Fruit fly (Drosophila melanogaster) whole organism, embryonic: ENCODE results near the gene Actbeta.
A peak's percentile ranks its signal among the peaks of the same experiment; 100 is the strongest.

ENCODE experiments used
- CG1024 ChIP-seq: fragments of 200-800 bp; sonication (Bioruptor generic); IDR thresholded peaks from 2 replicates; pipeline ENCODE4 v1.3.6; 2022; ENCODE audit warnings: missing biosample characterization, missing genetic modification characterization
- CG10543 ChIP-seq: fragments of 200-800 bp; sonication (Bioruptor generic); optimal IDR thresholded peaks from 3 replicates; lab custom pipeline; 2017; ENCODE audit warnings: missing biosample characterization, mild to moderate bottlenecking, missing genetic modification characterization, moderate library complexity
- CG11695 ChIP-seq: fragments of 200-800 bp; sonication (Bioruptor generic); IDR thresholded peaks from 3 replicates; pipeline ENCODE4 v1.3.6; 2022; ENCODE audit warnings: missing biosample characterization, missing genetic modification characterization
- CG12659 ChIP-seq: fragments of 200-800 bp; sonication (Bioruptor generic); optimal IDR thresholded peaks from 3 replicates; lab custom pipeline; 2017; ENCODE audit warnings: mild to moderate bottlenecking, missing biosample characterization, missing genetic modification reagents, missing genetic modification characterization
- CG13624 ChIP-seq: fragments of 200-800 bp; sonication (Bioruptor generic); optimal IDR thresholded peaks from 2 replicates; lab custom pipeline; 2016; ENCODE audit warnings: missing biosample characterization, missing genetic modification characterization
- CG15696 ChIP-seq: fragments of 200-800 bp; sonication (Bioruptor generic); optimal IDR thresholded peaks from 2 replicates; lab custom pipeline; 2019; ENCODE audit warnings: missing biosample characterization, mild to moderate bottlenecking, missing genetic modification characterization, moderate library complexity
- CG1603 ChIP-seq: fragments of 200-800 bp; sonication (Bioruptor generic); optimal IDR thresholded peaks from 2 replicates; lab custom pipeline; 2019; ENCODE audit warnings: missing biosample characterization, mild to moderate bottlenecking, missing genetic modification characterization, moderate library complexity
- CG17802 ChIP-seq: fragments of 200-800 bp; sonication (Bioruptor generic); optimal IDR thresholded peaks from 2 replicates; lab custom pipeline; 2018; ENCODE audit warnings: missing biosample characterization, mild to moderate bottlenecking, missing genetic modification characterization, moderate library complexity
- CG1832 ChIP-seq: fragments of 200-800 bp; sonication (Bioruptor generic); optimal IDR thresholded peaks from 2 replicates; lab custom pipeline; 2017; ENCODE audit warnings: missing biosample characterization, mild to moderate bottlenecking, missing genetic modification characterization, inconsistent platforms
- CG2116 ChIP-seq: fragments of 200-800 bp; sonication (Bioruptor generic); optimal IDR thresholded peaks from 3 replicates; lab custom pipeline; 2018; ENCODE audit warnings: missing biosample characterization, mild to moderate bottlenecking, missing genetic modification characterization
- CG30020 ChIP-seq: fragments of 200-800 bp; optimal IDR thresholded peaks from 2 replicates; lab custom pipeline; 2019; ENCODE audit warnings: missing biosample characterization, mild to moderate bottlenecking, missing genetic modification characterization, moderate library complexity
- CG32532 ChIP-seq: fragments of 200-800 bp; sonication (Bioruptor generic); IDR thresholded peaks from 2 replicates; pipeline ENCODE4 v1.3.6; 2022; ENCODE audit warnings: missing biosample characterization, missing genetic modification characterization
- CG32767 ChIP-seq: fragments of 200-800 bp; sonication (Bioruptor generic); IDR thresholded peaks from 2 replicates; pipeline ENCODE4 v1.3.6; 2022; ENCODE audit warnings: missing biosample characterization, missing genetic modification characterization
- CG4617 ChIP-seq: fragments of 200-800 bp; sonication (Bioruptor generic); optimal IDR thresholded peaks from 3 replicates; lab custom pipeline; 2016; ENCODE audit warnings: missing biosample characterization, missing genetic modification characterization, borderline replicate concordance
- CG7357 ChIP-seq: fragments of 200-800 bp; sonication (Bioruptor generic); IDR thresholded peaks from 3 replicates; pipeline ENCODE4 v1.3.6; 2022; ENCODE audit warnings: missing biosample characterization, missing genetic modification characterization
- CG9437 ChIP-seq: fragments of 200-800 bp; sonication (Bioruptor generic); optimal IDR thresholded peaks from 2 replicates; lab custom pipeline; 2018; ENCODE audit warnings: missing biosample characterization, mild to moderate bottlenecking, missing genetic modification characterization
- CG9797 ChIP-seq: fragments of 200-800 bp; sonication (Bioruptor generic); optimal IDR thresholded peaks from 3 replicates; lab custom pipeline; 2018; ENCODE audit warnings: missing biosample characterization, mild to moderate bottlenecking, missing genetic modification characterization
- D19A ChIP-seq: fragments of 200-800 bp; optimal IDR thresholded peaks from 3 replicates; lab custom pipeline; 2019; ENCODE audit warnings: missing biosample characterization, mild to moderate bottlenecking, missing genetic modification characterization, moderate library complexity
- Eip74EF ChIP-seq, 2 experiments: fragments of 200-800 bp in 1 of 2; fragments of >200 bp in 1 of 2; sonication (Bioruptor generic) in 1 of 2; optimal IDR thresholded peaks; 2 replicates each; lab custom pipeline; 2017 to 2019; ENCODE audit warnings: missing biosample characterization in 2 of 2, missing genetic modification characterization in 2 of 2, mild to moderate bottlenecking in 1 of 2, moderate library complexity in 1 of 2
- Ets65A ChIP-seq: fragments of 200-800 bp; sonication (Bioruptor generic); peaks from one replicate; lab custom pipeline; 2016; ENCODE audit warnings: missing biosample characterization, missing genetic modification characterization
- MESR4 ChIP-seq: fragments of 200-800 bp; sonication (Bioruptor generic); optimal IDR thresholded peaks from 2 replicates; lab custom pipeline; 2018; ENCODE audit warnings: missing biosample characterization, mild to moderate bottlenecking, missing genetic modification characterization, moderate library complexity
- Med ChIP-seq: fragments of 200-800 bp; sonication (Bioruptor generic); peaks from one replicate; lab custom pipeline; 2016; ENCODE audit warnings: missing biosample characterization, missing genetic modification characterization, mild to moderate bottlenecking, inconsistent platforms, moderate library complexity
- PHDP ChIP-seq: fragments of 200-800 bp; sonication (Bioruptor generic); optimal IDR thresholded peaks from 3 replicates; lab custom pipeline; 2018; ENCODE audit warnings: missing biosample characterization, mild to moderate bottlenecking, missing genetic modification characterization, moderate library complexity
- Pdp1 ChIP-seq, 2 experiments: fragments of 200-800 bp; sonication (Bioruptor generic); optimal IDR thresholded peaks; 3 replicates each; lab custom pipeline; 2016; ENCODE audit warnings: missing biosample characterization in 2 of 2, missing genetic modification characterization in 2 of 2, mild to moderate bottlenecking in 1 of 2, moderate library complexity in 1 of 2
- Sox100B ChIP-seq: fragments of 200-800 bp; sonication (Bioruptor generic); optimal IDR thresholded peaks from 3 replicates; lab custom pipeline; 2018; ENCODE audit warnings: missing biosample characterization, mild to moderate bottlenecking, missing genetic modification characterization
- YL-1 ChIP-seq: fragments of 200-800 bp; sonication (Bioruptor generic); optimal IDR thresholded peaks from 3 replicates; lab custom pipeline; 2017; ENCODE audit warnings: missing biosample characterization, mild to moderate bottlenecking, missing genetic modification characterization
- ash1 ChIP-seq: fragments of 200-800 bp; sonication (Bioruptor generic); optimal IDR thresholded peaks from 2 replicates; lab custom pipeline; 2018; ENCODE audit warnings: missing biosample characterization, mild to moderate bottlenecking, missing genetic modification characterization
- lbe ChIP-seq: fragments of 200-800 bp; sonication (Bioruptor generic); optimal IDR thresholded peaks from 2 replicates; lab custom pipeline; 2016; ENCODE audit warnings: missing biosample characterization, mild to moderate bottlenecking, missing genetic modification characterization
- pfk ChIP-seq: fragments of 200-800 bp; sonication (Bioruptor generic); optimal IDR thresholded peaks from 2 replicates; lab custom pipeline; 2018; ENCODE audit warnings: missing biosample characterization, mild to moderate bottlenecking, missing genetic modification characterization, moderate library complexity
- phol ChIP-seq: fragments of 200-800 bp; sonication (Bioruptor generic); optimal IDR thresholded peaks from 3 replicates; lab custom pipeline; 2018; ENCODE audit warnings: missing biosample characterization, mild to moderate bottlenecking, missing genetic modification characterization, moderate library complexity
- pzg ChIP-seq: fragments of 200-800 bp; sonication (Bioruptor generic); optimal IDR thresholded peaks from 3 replicates; lab custom pipeline; 2018; ENCODE audit warnings: missing biosample characterization, mild to moderate bottlenecking, missing genetic modification characterization, moderate library complexity
- row ChIP-seq: fragments of 200-800 bp; sonication (Bioruptor generic); IDR thresholded peaks from 3 replicates; pipeline ENCODE4 v1.3.6; 2022; ENCODE audit warnings: missing biosample characterization, missing genetic modification characterization
- sens-2 ChIP-seq: fragments of 200-800 bp; sonication (Bioruptor generic); IDR thresholded peaks from 2 replicates; pipeline ENCODE4 v1.3.6; 2022; ENCODE audit warnings: missing biosample characterization, missing genetic modification characterization
- so ChIP-seq: fragments of 200-800 bp; sonication (Bioruptor generic); IDR thresholded peaks from 3 replicates; pipeline ENCODE4 v1.3.6; 2022; ENCODE audit warnings: missing biosample characterization, missing genetic modification characterization
- trem ChIP-seq: fragments of 200-800 bp; optimal IDR thresholded peaks from 3 replicates; lab custom pipeline; 2019; ENCODE audit warnings: missing biosample characterization, mild to moderate bottlenecking, missing genetic modification characterization, moderate library complexity

Gene Actbeta

dm6 chr4:1123769-1124493 is 39.3 kb upstream of the Actbeta start, which contains the start of gene Arf4 (continued):
- TF ChIP-seq CG10543 (GFP tag; lab: Kevin White, UChicago) (no peak), Eip74EF (GFP tag; optimal IDR thresholded peaks at IDR 0.05; lab: Kevin White, UChicago) (peak in 1 of 2 experiments; percentile 64), Sox100B (GFP tag; lab: Kevin White, UChicago) (no peak), CG7357 (GFP tag; lab: Robert Waterston, UW) (peak; percentile 91), CG2116 (GFP tag; lab: Kevin White, UChicago) (no peak), CG1024 (peak; percentile 94), CG9797 (no peak), pfk (GFP tag; lab: Kevin White, UChicago) (peak; percentile 71), Ets65A (GFP tag; lab: Kevin White, UChicago) (no peak)

- peak; percentile 50; the same call in 2 of the 3 replicates for TF ChIP-seq row (GFP tag; lab: Robert Waterston, UW)
- TF ChIP-seq CG1832: no peak
- TF ChIP-seq Pdp1 (GFP tag; optimal IDR thresholded peaks at IDR 0.05; lab: Kevin White, UChicago): peak in 1 of 2 experiments; percentile 80
- peak; percentile 49 for TF ChIP-seq CG1603 (tag; lab: Kevin White, UChicago)
- peak; percentile 54 for TF ChIP-seq CG4617 (GFP tag; lab: Kevin White, UChicago)
- peak; percentile 1 for TF ChIP-seq D19A (tag; lab: Kevin White, UChicago)
- no peak for TF ChIP-seq CG15696 (tag; lab: Kevin White, UChicago)
- peak; percentile 10 for TF ChIP-seq trem (tag; lab: Kevin White, UChicago)
- peak; percentile 95 for TF ChIP-seq CG30020 (tag; lab: Kevin White, UChicago)
- TF ChIP-seq YL-1 (GFP tag; lab: Kevin White, UChicago): peak; percentile 47
- TF ChIP-seq CG7357 (GFP tag; lab: Robert Waterston, UW): peak; percentile 30; the same call in 1 of the 3 replicates
- peak; percentile 4 for TF ChIP-seq PHDP (tag; lab: Kevin White, UChicago)
- TF ChIP-seq CG32532 (GFP tag; lab: Robert Waterston, UW): no peak
- peak; percentile 40 for TF ChIP-seq lbe (GFP tag; lab: Kevin White, UChicago)
- TF ChIP-seq pzg (GFP tag; lab: Kevin White, UChicago): peak; percentile 14
- peak; percentile 3 for TF ChIP-seq pfk (GFP tag; lab: Kevin White, UChicago)
- TF ChIP-seq phol (tag; lab: Kevin White, UChicago): peak; percentile 10
- no peak for TF ChIP-seq so (GFP tag; lab: Robert Waterston, UW)
- peak; percentile 94 for TF ChIP-seq MESR4
- no peak for TF ChIP-seq CG13624 (GFP tag; lab: Kevin White, UChicago)
- no peak for TF ChIP-seq sens-2 (GFP tag; lab: Robert Waterston, UW)
- peak; percentile 46 for TF ChIP-seq CG12659 (GFP tag; lab: Kevin White, UChicago)
- peak; percentile 93; the same call in 1 of the 2 replicates for TF ChIP-seq CG32767
- TF ChIP-seq Med (GFP tag; lab: Kevin White, UChicago): peak; percentile 38
- TF ChIP-seq ash1 (GFP tag; lab: Kevin White, UChicago): no peak
- no peak for TF ChIP-seq CG11695 (GFP tag; lab: Robert Waterston, UW)
- peak; percentile 84; the same call in 1 of the 2 replicates for TF ChIP-seq CG1024
- peak; percentile 98 for TF ChIP-seq CG17802 (tag; lab: Kevin White, UChicago)
- no peak for TF ChIP-seq CG9437 (GFP tag; lab: Kevin White, UChicago)
These were observed 38.3 kb upstream of the Actbeta start, which contains the start of gene Cals for dm6 chr4:1122658-1123606. Gene Cals, minus strand, starts transcription at chr4:1123357.
